Fruit fly (Drosophila melanogaster) whole organism, embryonic: ENCODE data around the gene CG32668.

ENCODE experiments used
- Atf-2 ChIP-seq: fragments of 200-800 bp; sonication (Bioruptor generic); optimal IDR thresholded peaks from 2 replicates; lab custom pipeline; 2016; ENCODE audit warnings: missing biosample characterization, missing genetic modification characterization
- Atf3 ChIP-seq: fragments of 200-800 bp; sonication (Bioruptor generic); optimal IDR thresholded peaks from 3 replicates; lab custom pipeline; 2016; ENCODE audit warnings: missing biosample characterization, missing genetic modification characterization
- CG11723 ChIP-seq: fragments of 200-800 bp; sonication (Bioruptor generic); optimal IDR thresholded peaks from 2 replicates; lab custom pipeline; 2017; ENCODE audit warnings: missing biosample characterization, mild to moderate bottlenecking, missing genetic modification characterization
- CG12299 ChIP-seq: fragments of 200-800 bp; sonication (Bioruptor generic); optimal IDR thresholded peaks from 2 replicates; lab custom pipeline; 2018; ENCODE audit warnings: missing biosample characterization, mild to moderate bottlenecking, missing genetic modification characterization
- CG13123 ChIP-seq: fragments of 200-800 bp; sonication (Bioruptor generic); optimal IDR thresholded peaks from 2 replicates; lab custom pipeline; 2016; ENCODE audit warnings: missing biosample characterization, missing genetic modification characterization
- CG13296 ChIP-seq: fragments of 200-800 bp; sonication (Bioruptor generic); optimal IDR thresholded peaks from 3 replicates; lab custom pipeline; 2018; ENCODE audit warnings: missing biosample characterization, mild to moderate bottlenecking, missing genetic modification characterization
- CG14441 ChIP-seq: fragments of 200-800 bp; sonication (Bioruptor generic); IDR thresholded peaks from 2 replicates; pipeline ENCODE4 v1.3.6; 2022; ENCODE audit warnings: missing biosample characterization, missing genetic modification characterization
- CG15011 ChIP-seq: fragments of 200-800 bp; sonication (Bioruptor generic); optimal IDR thresholded peaks from 3 replicates; lab custom pipeline; 2018; ENCODE audit warnings: missing biosample characterization, mild to moderate bottlenecking, missing genetic modification characterization
- CG17385 ChIP-seq: fragments of 200-800 bp; sonication (Bioruptor generic); optimal IDR thresholded peaks from 3 replicates; lab custom pipeline; 2018; ENCODE audit warnings: missing biosample characterization, mild to moderate bottlenecking, missing genetic modification characterization
- CG31365 ChIP-seq: fragments of 200-800 bp; sonication (Bioruptor generic); optimal IDR thresholded peaks from 2 replicates; lab custom pipeline; 2018; ENCODE audit warnings: missing biosample characterization, mild to moderate bottlenecking, missing genetic modification characterization
- CG3847 ChIP-seq: fragments of 200-800 bp; sonication (Bioruptor generic); IDR thresholded peaks from 2 replicates; pipeline ENCODE4 v1.3.6; 2022; ENCODE audit warnings: missing biosample characterization, missing genetic modification characterization
- CG4360 ChIP-seq: fragments of 200-800 bp; sonication (Bioruptor generic); IDR thresholded peaks from 2 replicates; pipeline ENCODE4 v1.3.6; 2022; ENCODE audit warnings: missing biosample characterization, missing genetic modification characterization
- CG4730 ChIP-seq: fragments of 200-800 bp; sonication (Bioruptor generic); IDR thresholded peaks from 2 replicates; pipeline ENCODE4 v1.3.6; 2022; ENCODE audit warnings: missing biosample characterization, missing genetic modification characterization
- CG9609 ChIP-seq: fragments of 200-800 bp; sonication (Bioruptor generic); optimal IDR thresholded peaks from 3 replicates; lab custom pipeline; 2016; ENCODE audit warnings: missing biosample characterization, missing genetic modification characterization
- CG9817 ChIP-seq: fragments of 200-800 bp; sonication (Bioruptor generic); optimal IDR thresholded peaks from 2 replicates; lab custom pipeline; 2018; ENCODE audit warnings: missing biosample characterization, mild to moderate bottlenecking, missing genetic modification characterization, moderate library complexity
- CkIIα-i1 ChIP-seq: fragments of 200-800 bp; sonication (Bioruptor generic); IDR thresholded peaks from 2 replicates; pipeline ENCODE4 v1.3.6; 2022; ENCODE audit warnings: missing biosample characterization, missing genetic modification characterization
- D ChIP-seq, 2 experiments: fragments of 200-800 bp in 1 of 2; fragments of >200 bp in 1 of 2; sonication (Bioruptor generic) in 1 of 2; optimal IDR thresholded peaks; 2 replicates in 1 of 2; 3 replicates in 1 of 2; lab custom pipeline; 2017; ENCODE audit warnings: mild to moderate bottlenecking in 1 of 2, missing biosample characterization in 1 of 2, missing genetic modification characterization in 1 of 2, missing genetic modification reagents in 1 of 2
- Dad ChIP-seq: fragments of 200-800 bp; sonication (Bioruptor generic); optimal IDR thresholded peaks from 3 replicates; lab custom pipeline; 2016; ENCODE audit warnings: missing biosample characterization, missing genetic modification characterization
- Dbx ChIP-seq: fragments of 200-800 bp; sonication (Bioruptor generic); IDR thresholded peaks from 3 replicates; pipeline ENCODE4 v1.3.6; 2022; ENCODE audit warnings: missing biosample characterization, missing genetic modification characterization
- HLH3B ChIP-seq: fragments of 200-800 bp; sonication (Bioruptor generic); IDR thresholded peaks from 2 replicates; pipeline ENCODE4 v1.3.6; 2022; ENCODE audit warnings: missing biosample characterization, missing genetic modification characterization
- Hr3 ChIP-seq: fragments of 200-800 bp; sonication (Bioruptor generic); optimal IDR thresholded peaks from 3 replicates; lab custom pipeline; 2016; ENCODE audit warnings: missing biosample characterization, missing genetic modification characterization
- Lpt ChIP-seq: fragments of >200 bp; optimal IDR thresholded peaks from 2 replicates; lab custom pipeline; 2018; ENCODE audit warnings: missing biosample characterization, missing genetic modification characterization
- Poxn ChIP-seq: fragments of 200-800 bp; sonication (Bioruptor generic); IDR thresholded peaks from 2 replicates; pipeline ENCODE4 v1.3.6; 2022; ENCODE audit warnings: missing biosample characterization, missing genetic modification characterization
- Sox100B ChIP-seq: fragments of 200-800 bp; sonication (Bioruptor generic); optimal IDR thresholded peaks from 3 replicates; lab custom pipeline; 2018; ENCODE audit warnings: missing biosample characterization, mild to moderate bottlenecking, missing genetic modification characterization
- Spps ChIP-seq: fragments of 200-800 bp; sonication (Bioruptor generic); optimal IDR thresholded peaks from 2 replicates; lab custom pipeline; 2018; ENCODE audit warnings: missing biosample characterization, mild to moderate bottlenecking, missing genetic modification characterization
- YL-1 ChIP-seq: fragments of 200-800 bp; sonication (Bioruptor generic); optimal IDR thresholded peaks from 3 replicates; lab custom pipeline; 2017; ENCODE audit warnings: missing biosample characterization, mild to moderate bottlenecking, missing genetic modification characterization
- aop ChIP-seq: fragments of 200-800 bp; sonication (Bioruptor generic); IDR thresholded peaks from 2 replicates; pipeline ENCODE4 v1.3.6; 2022; ENCODE audit warnings: missing biosample characterization, missing genetic modification characterization
- cas ChIP-seq: fragments of 200-800 bp; sonication (Bioruptor generic); IDR thresholded peaks from 2 replicates; pipeline ENCODE4 v1.3.6; 2022; ENCODE audit warnings: missing biosample characterization, missing genetic modification characterization
- disco-r ChIP-seq: fragments of 200-800 bp; sonication (Bioruptor generic); optimal IDR thresholded peaks from 2 replicates; lab custom pipeline; 2016; ENCODE audit warnings: missing biosample characterization, missing genetic modification characterization
- dm ChIP-seq: fragments of 200-800 bp; sonication (Bioruptor generic); optimal IDR thresholded peaks from 3 replicates; lab custom pipeline; 2016; ENCODE audit warnings: missing biosample characterization, missing genetic modification characterization
- dmrt99B ChIP-seq: fragments of 200-800 bp; sonication (Bioruptor generic); optimal IDR thresholded peaks from 2 replicates; lab custom pipeline; 2018; ENCODE audit warnings: missing biosample characterization, mild to moderate bottlenecking, missing genetic modification characterization, moderate library complexity
- hb ChIP-seq: fragments of 200-800 bp; sonication (Bioruptor generic); IDR thresholded peaks from 3 replicates; pipeline ENCODE4 v1.3.6; 2022; ENCODE audit warnings: missing biosample characterization, missing genetic modification characterization; ENCODE audit not compliant: partially characterized antibody
- insv ChIP-seq, 2 experiments: fragments of 200-800 bp; sonication (Bioruptor generic); optimal IDR thresholded peaks; 3 replicates each; lab custom pipeline; 2016 to 2018; ENCODE audit warnings: missing biosample characterization in 2 of 2, missing genetic modification characterization in 2 of 2
- kah ChIP-seq: fragments of 200-800 bp; sonication (Bioruptor generic); optimal IDR thresholded peaks from 2 replicates; lab custom pipeline; 2018; ENCODE audit warnings: missing biosample characterization, mild to moderate bottlenecking, missing genetic modification characterization
- ken ChIP-seq: fragments of 200-800 bp; sonication (Bioruptor generic); IDR thresholded peaks from 3 replicates; pipeline ENCODE4 v1.3.6; 2022; ENCODE audit warnings: missing biosample characterization, missing genetic modification characterization
- nerfin-1 ChIP-seq: fragments of 200-800 bp; sonication (Bioruptor generic); optimal IDR thresholded peaks from 3 replicates; lab custom pipeline; 2019; ENCODE audit warnings: missing biosample characterization, mild to moderate bottlenecking, missing genetic modification characterization, moderate library complexity
- pan ChIP-seq, 4 experiments: fragments of >200 bp in 3 of 4; fragments of 200-800 bp in 1 of 4; sonication (Bioruptor generic) in 1 of 4; optimal IDR thresholded peaks in 3 of 4; IDR thresholded peaks in 1 of 4; 2 replicates each; pipeline versions ENCODE4 v1.3.6 to Lab custom; 2017 to 2022; ENCODE audit warnings: missing biosample characterization in 2 of 4, missing genetic modification characterization in 2 of 4, mixed read lengths in 1 of 4
- pb ChIP-seq: fragments of 200-800 bp; sonication (Bioruptor generic); optimal IDR thresholded peaks from 3 replicates; lab custom pipeline; 2016; ENCODE audit warnings: missing biosample characterization, missing genetic modification characterization
- pros ChIP-seq: fragments of 200-800 bp; sonication (Bioruptor generic); optimal IDR thresholded peaks from 3 replicates; lab custom pipeline; 2019; ENCODE audit warnings: missing biosample characterization, mild to moderate bottlenecking, missing genetic modification characterization, moderate library complexity
- rib ChIP-seq: fragments of 200-800 bp; sonication (Bioruptor generic); IDR thresholded peaks from 2 replicates; pipeline ENCODE4 v1.3.6; 2022; ENCODE audit warnings: missing biosample characterization, missing genetic modification characterization
- sens-2 ChIP-seq: fragments of 200-800 bp; sonication (Bioruptor generic); IDR thresholded peaks from 2 replicates; pipeline ENCODE4 v1.3.6; 2022; ENCODE audit warnings: missing biosample characterization, missing genetic modification characterization
- sima ChIP-seq: fragments of 200-800 bp; sonication (Bioruptor generic); optimal IDR thresholded peaks from 2 replicates; lab custom pipeline; 2016; ENCODE audit warnings: missing biosample characterization, missing genetic modification characterization
- sisA ChIP-seq: fragments of 200-800 bp; sonication (Bioruptor generic); IDR thresholded peaks from 2 replicates; pipeline ENCODE4 v1.3.6; 2022; ENCODE audit warnings: missing biosample characterization, missing genetic modification characterization
- slbo ChIP-seq: fragments of 200-800 bp; sonication (Bioruptor generic); IDR thresholded peaks from 2 replicates; pipeline ENCODE4 v1.3.6; 2022; ENCODE audit warnings: missing biosample characterization, missing genetic modification characterization
- sna ChIP-seq: fragments of 200-800 bp; sonication (Bioruptor generic); IDR thresholded peaks from 2 replicates; pipeline ENCODE4 v1.3.6; 2022; ENCODE audit warnings: missing biosample characterization, missing genetic modification characterization; ENCODE audit not compliant: partially characterized antibody
- sug ChIP-seq: fragments of 200-800 bp; optimal IDR thresholded peaks from 2 replicates; lab custom pipeline; 2019; ENCODE audit warnings: missing biosample characterization, mild to moderate bottlenecking, missing genetic modification characterization, moderate library complexity
- tap ChIP-seq: fragments of 200-800 bp; optimal IDR thresholded peaks from 3 replicates; lab custom pipeline; 2019; ENCODE audit warnings: missing biosample characterization, mild to moderate bottlenecking, missing genetic modification characterization, moderate library complexity
- tin ChIP-seq: fragments of 200-800 bp; sonication (Bioruptor generic); optimal IDR thresholded peaks from 3 replicates; lab custom pipeline; 2016; ENCODE audit warnings: missing biosample characterization, missing genetic modification characterization
- twi ChIP-seq: fragments of 200-800 bp; optimal IDR thresholded peaks from 2 replicates; lab custom pipeline; 2019; ENCODE audit warnings: missing biosample characterization, mild to moderate bottlenecking, missing genetic modification characterization, moderate library complexity
- wdn ChIP-seq: fragments of 200-800 bp; sonication (Bioruptor generic); IDR thresholded peaks from 2 replicates; pipeline ENCODE4 v1.3.6; 2022; ENCODE audit warnings: missing biosample characterization, missing genetic modification characterization

The CG32668 gene

dm6 chrX:11137566-11138186, 21.9 kb downstream of the CG32668 start, which contains the start of gene CDK2AP1 (continued):
- no peak for TF ChIP-seq twi (tag; lab: Kevin White, UChicago)
- TF ChIP-seq sisA (GFP tag; lab: Robert Waterston, UW): no peak
- TF ChIP-seq cas: no peak
- TF ChIP-seq kah (GFP tag; lab: Kevin White, UChicago): no peak
- peak; percentile 66 for TF ChIP-seq sug (tag; lab: Kevin White, UChicago)
- no peak for TF ChIP-seq Spps
- TF ChIP-seq CG9817 (tag; lab: Kevin White, UChicago): peak; percentile 15
- no peak for TF ChIP-seq Poxn (GFP tag; lab: Robert Waterston, UW)
- peak; percentile 18 for TF ChIP-seq Atf-2 (GFP tag; lab: Kevin White, UChicago)
- no peak for TF ChIP-seq CG4360 (GFP tag; lab: Robert Waterston, UW)
- peak; percentile 23 for TF ChIP-seq Hr3 (GFP tag; lab: Kevin White, UChicago)
- no peak for TF ChIP-seq disco-r (GFP tag; lab: Kevin White, UChicago)
- no peak for TF ChIP-seq CG17385
- no peak for TF ChIP-seq CG11723
- TF ChIP-seq slbo (GFP tag; lab: Robert Waterston, UW): peak; percentile 55
- no peak for TF ChIP-seq CG12299 (tag; lab: Kevin White, UChicago)
- TF ChIP-seq dm: peak; percentile 14
- peak; percentile 68; the same call in 1 of the 2 replicates for TF ChIP-seq sna (GFP tag; lab: Robert Waterston, UW)
- no peak for TF ChIP-seq aop (GFP tag; lab: Robert Waterston, UW)
- TF ChIP-seq hb (GFP tag; lab: Robert Waterston, UW): peak; percentile 84
- TF ChIP-seq ken (GFP tag; lab: Robert Waterston, UW): 0 out of 3 replicates have a peak, but pooled peaks have one; percentile 10
- TF ChIP-seq tin (GFP tag; lab: Kevin White, UChicago): peak; percentile 27
- no peak for TF ChIP-seq insv (GFP tag; optimal IDR thresholded peaks at IDR 0.05; lab: Kevin White, UChicago)
- no peak for TF ChIP-seq CG14441 (GFP tag; lab: Robert Waterston, UW)
- no peak for TF ChIP-seq CG3847 (GFP tag; lab: Robert Waterston, UW)
- no peak for TF ChIP-seq pros (GFP tag; lab: Kevin White, UChicago)
- TF ChIP-seq dmrt99B (tag; lab: Kevin White, UChicago): no peak
- no peak for TF ChIP-seq tap (tag; lab: Kevin White, UChicago)
- TF ChIP-seq sens-2: no peak
- TF ChIP-seq pb (GFP tag; lab: Kevin White, UChicago): no peak
- TF ChIP-seq D (optimal IDR thresholded peaks at IDR 0.05; lab: Kevin White, UChicago): no peak
- no peak for TF ChIP-seq D (GFP tag; optimal IDR thresholded peaks at IDR 0.05; lab: Kevin White, UChicago)
- TF ChIP-seq CG4730 (GFP tag; lab: Robert Waterston, UW): no peak
- no peak for TF ChIP-seq wdn (GFP tag; lab: Robert Waterston, UW)
- no peak for TF ChIP-seq Dad (GFP tag; lab: Kevin White, UChicago)
- TF ChIP-seq Sox100B (GFP tag; lab: Kevin White, UChicago): no peak
- peak; percentile 10 for TF ChIP-seq nerfin-1 (tag; lab: Kevin White, UChicago)
- peak; percentile 14 for TF ChIP-seq YL-1 (GFP tag; lab: Kevin White, UChicago)
- no peak for TF ChIP-seq Dbx (GFP tag; lab: Robert Waterston, UW)
- TF ChIP-seq CG13123 (GFP tag; lab: Kevin White, UChicago): no peak
- no peak for TF ChIP-seq CG15011 (GFP tag; lab: Kevin White, UChicago)
- TF ChIP-seq rib (GFP tag; lab: Robert Waterston, UW): no peak
- no peak for TF ChIP-seq Lpt (GFP tag; lab: Kevin White, UChicago)
- no peak for TF ChIP-seq CG13296 (GFP tag; lab: Kevin White, UChicago)
- no peak for TF ChIP-seq CkIIα-i1 (GFP tag; lab: Robert Waterston, UW)
- peak; percentile 48 for TF ChIP-seq Atf3
- TF ChIP-seq HLH3B (GFP tag; lab: Robert Waterston, UW): no peak
- no peak for TF ChIP-seq sima (GFP tag; lab: Kevin White, UChicago)
- peak; percentile 1 for TF ChIP-seq CG9609
- TF ChIP-seq pan (optimal IDR thresholded peaks at IDR 0.05; lab: Kevin White, UChicago): no peak
- TF ChIP-seq pan (GFP tag; optimal IDR thresholded peaks at IDR 0.05 in 1 of 2, IDR thresholded peaks at IDR 0.05 in 1 of 2): no peak
- no peak for TF ChIP-seq CG31365
